Worm (Caenorhabditis elegans) whole organism, L4 larva: ENCODE data around the gene T05H4.15.
A peak's percentile ranks its signal among the peaks of the same experiment; 100 is the strongest.

Experiments
- D1046.2 ChIP-seq: fragments of 200-800 bp; sonication (Bioruptor generic); IDR thresholded peaks from 2 replicates; pipeline ENCODE4 v1.3.6; 2022; ENCODE audit warnings: missing genetic modification characterization, missing compliant biosample characterization
- F26F4.8 ChIP-seq: fragments of 200-800 bp; sonication (Bioruptor generic); conservative IDR thresholded peaks from 2 replicates; pipeline ENCODE4 v1.3.6; 2022; ENCODE audit warnings: missing genetic modification characterization, missing compliant biosample characterization
- F37D6.2 ChIP-seq: sonication (generic microtip); optimal IDR thresholded peaks from 2 replicates; lab custom pipeline; 2016; ENCODE audit warnings: mild to moderate bottlenecking, missing genetic modification characterization, missing compliant biosample characterization
- F44E2.7 ChIP-seq: fragments of 200-800 bp; sonication (Bioruptor generic); IDR thresholded peaks from 2 replicates; pipeline ENCODE4 v2.1.2; 2022; ENCODE audit warnings: missing genetic modification characterization, missing compliant biosample characterization
- Y48G9A.11 ChIP-seq: fragments of 200-800 bp; sonication (Bioruptor generic); IDR thresholded peaks from 2 replicates; pipeline ENCODE4 v1.3.6; 2022; ENCODE audit warnings: missing genetic modification reagents, missing genetic modification characterization, missing compliant biosample characterization
- Y5F2A.4 ChIP-seq: fragments of 200-800 bp; sonication (Bioruptor generic); optimal IDR thresholded peaks from 2 replicates; lab custom pipeline; 2018; ENCODE audit warnings: mild to moderate bottlenecking, missing genetic modification characterization, missing compliant biosample characterization
- ZK337.2 ChIP-seq: fragments of 200-800 bp; sonication (Bioruptor generic); IDR thresholded peaks from 2 replicates; pipeline ENCODE4 v1.3.6; 2022; ENCODE audit warnings: missing genetic modification reagents, missing genetic modification characterization, missing compliant biosample characterization
- aly-2 ChIP-seq: sonication (generic microtip); optimal IDR thresholded peaks from 2 replicates; lab custom pipeline; 2018; ENCODE audit warnings: missing biosample characterization, missing genetic modification characterization
- arid-1 ChIP-seq: fragments of 200-800 bp; sonication (Bioruptor generic); conservative IDR thresholded peaks from 2 replicates; pipeline ENCODE4 v1.3.6; 2022; ENCODE audit warnings: missing genetic modification reagents, missing genetic modification characterization, missing compliant biosample characterization
- attf-4 ChIP-seq: sonication (generic microtip); optimal IDR thresholded peaks from 3 replicates; lab custom pipeline; 2017; ENCODE audit warnings: missing biosample characterization, missing genetic modification characterization
- ceh-28 ChIP-seq: fragments of 150-350 bp; optimal IDR thresholded peaks from 2 replicates; lab custom pipeline; 2014; ENCODE audit warnings: missing biosample characterization, missing genetic modification reagents, missing genetic modification characterization
- ceh-62 ChIP-seq: sonication (generic microtip); optimal IDR thresholded peaks from 2 replicates; lab custom pipeline; 2017; ENCODE audit warnings: missing biosample characterization, missing genetic modification characterization
- daf-16 ChIP-seq, 3 experiments: sonication (generic microtip); optimal IDR thresholded peaks; 2 replicates each; lab custom pipeline; 2016 to 2017; ENCODE audit warnings: missing genetic modification characterization in 3 of 3, missing genetic modification reagents in 3 of 3, mild to moderate bottlenecking in 2 of 3, missing compliant biosample characterization in 2 of 3, missing biosample characterization in 1 of 3, moderate library complexity in 1 of 3
- dmd-6 ChIP-seq: fragments of 200-800 bp; sonication (Bioruptor generic); IDR thresholded peaks from 2 replicates; pipeline ENCODE4 v1.3.6; 2022; ENCODE audit warnings: missing genetic modification reagents, missing genetic modification characterization, missing compliant biosample characterization
- dmd-8 ChIP-seq: fragments of 200-800 bp; sonication (Bioruptor generic); IDR thresholded peaks from 2 replicates; pipeline ENCODE4 v1.3.6; 2022; ENCODE audit warnings: missing genetic modification characterization, missing compliant biosample characterization
- egl-43 ChIP-seq: fragments of 200-800 bp; sonication (Bioruptor generic); IDR thresholded peaks from 2 replicates; pipeline ENCODE4 v1.3.6; 2022; ENCODE audit warnings: missing genetic modification reagents, missing genetic modification characterization, missing compliant biosample characterization
- hif-1 ChIP-seq, 2 experiments: sonication (generic microtip); optimal IDR thresholded peaks; 2 replicates each; lab custom pipeline; 2016 to 2017; ENCODE audit warnings: missing compliant biosample characterization in 2 of 2, missing genetic modification characterization in 2 of 2, missing genetic modification reagents in 2 of 2, missing genotype in 2 of 2, mild to moderate bottlenecking in 1 of 2
- hlh-11 ChIP-seq: fragments of 200-800 bp; sonication (Bioruptor generic); optimal IDR thresholded peaks from 2 replicates; lab custom pipeline; 2018; ENCODE audit warnings: mild to moderate bottlenecking, missing genetic modification characterization, missing compliant biosample characterization
- hlh-30 ChIP-seq: sonication (generic microtip); optimal IDR thresholded peaks from 2 replicates; lab custom pipeline; 2017; ENCODE audit warnings: antibody characterized with exemption, mild to moderate bottlenecking, missing genetic modification characterization, missing compliant biosample characterization; ENCODE audit not compliant: insufficient read depth
- hmg-1.1 ChIP-seq: fragments of 200-800 bp; sonication (Bioruptor generic); IDR thresholded peaks from 2 replicates; pipeline ENCODE4 v1.3.6; 2022; ENCODE audit warnings: missing genetic modification reagents, missing genetic modification characterization, missing compliant biosample characterization
- lin-13 ChIP-seq: fragments of 150-350 bp; optimal IDR thresholded peaks from 2 replicates; lab custom pipeline; 2014; ENCODE audit warnings: missing biosample characterization, missing genetic modification reagents, missing genetic modification characterization
- lir-3 ChIP-seq: sonication (generic microtip); optimal IDR thresholded peaks from 2 replicates; lab custom pipeline; 2016; ENCODE audit warnings: mild to moderate bottlenecking, missing genetic modification characterization, missing compliant biosample characterization
- lsy-2 ChIP-seq, 2 experiments: fragments of 150-350 bp in 1 of 2; sonication (generic microtip) in 1 of 2; optimal IDR thresholded peaks; 2 replicates each; lab custom pipeline; 2014 to 2017; ENCODE audit warnings: missing biosample characterization in 2 of 2, missing genetic modification characterization in 2 of 2
- mdt-29 ChIP-seq: fragments of 200-800 bp; sonication (Bioruptor generic); IDR thresholded peaks from 2 replicates; pipeline ENCODE4 v1.3.6; 2022; ENCODE audit warnings: missing genetic modification reagents, missing genetic modification characterization, missing compliant biosample characterization
- mep-1 ChIP-seq: fragments of 150-350 bp; sonication (generic microtip); optimal IDR thresholded peaks from 3 replicates; lab custom pipeline; 2014; ENCODE audit warnings: missing biosample characterization, missing genetic modification characterization
- mes-2 ChIP-seq: sonication (generic microtip); optimal IDR thresholded peaks from 2 replicates; lab custom pipeline; 2016; ENCODE audit warnings: missing genotype, mild to moderate bottlenecking, missing genetic modification characterization, missing compliant biosample characterization; ENCODE audit not compliant: poor library complexity, severe bottlenecking
- mxl-3 ChIP-seq: fragments of 200-800 bp; sonication (Bioruptor generic); optimal IDR thresholded peaks from 2 replicates; lab custom pipeline; 2018; ENCODE audit warnings: mild to moderate bottlenecking, missing genetic modification characterization, missing compliant biosample characterization
- nhr-102 ChIP-seq: sonication (generic microtip); optimal IDR thresholded peaks from 2 replicates; lab custom pipeline; 2016; ENCODE audit warnings: mild to moderate bottlenecking, missing genetic modification characterization, moderate library complexity, missing compliant biosample characterization
- nhr-111 ChIP-seq: fragments of 200-800 bp; sonication (Bioruptor generic); optimal IDR thresholded peaks from 2 replicates; lab custom pipeline; 2018; ENCODE audit warnings: mild to moderate bottlenecking, missing genetic modification characterization, missing compliant biosample characterization
- nhr-25 ChIP-seq: sonication (generic microtip); optimal IDR thresholded peaks from 2 replicates; lab custom pipeline; 2017; ENCODE audit warnings: missing genetic modification characterization, mild to moderate bottlenecking, missing compliant biosample characterization, antibody characterized with exemption, moderate library complexity, borderline replicate concordance; ENCODE audit not compliant: insufficient read depth
- nhr-28 ChIP-seq: fragments of 150-350 bp; optimal IDR thresholded peaks from 2 replicates; lab custom pipeline; 2014; ENCODE audit warnings: missing biosample characterization, missing genetic modification characterization
- nhr-42 ChIP-seq: fragments of 200-800 bp; sonication (Bioruptor generic); IDR thresholded peaks from 2 replicates; pipeline ENCODE4 v1.3.6; 2022; ENCODE audit warnings: missing genetic modification characterization, missing compliant biosample characterization
- nhr-48 ChIP-seq: sonication (generic microtip); optimal IDR thresholded peaks from 2 replicates; lab custom pipeline; 2016; ENCODE audit warnings: mild to moderate bottlenecking, missing genetic modification characterization, missing compliant biosample characterization
- nhr-77 ChIP-seq: fragments of 150-350 bp; optimal IDR thresholded peaks from 2 replicates; lab custom pipeline; 2014; ENCODE audit warnings: missing biosample characterization, missing genetic modification characterization
- php-3 ChIP-seq: fragments of 200-800 bp; sonication (Bioruptor generic); IDR thresholded peaks from 2 replicates; pipeline ENCODE4 v1.3.6; 2022; ENCODE audit warnings: missing genetic modification reagents, missing genetic modification characterization, missing compliant biosample characterization
- pqm-1 ChIP-seq: sonication (generic microtip); optimal IDR thresholded peaks from 2 replicates; lab custom pipeline; 2017; ENCODE audit warnings: missing biosample characterization, missing genetic modification characterization
- saeg-2 ChIP-seq: fragments of 200-800 bp; sonication (Bioruptor generic); IDR thresholded peaks from 2 replicates; pipeline ENCODE4 v1.3.6; 2022; ENCODE audit warnings: missing genetic modification reagents, missing genetic modification characterization, missing compliant biosample characterization
- sdz-12 ChIP-seq: fragments of 200-800 bp; sonication (Bioruptor generic); optimal IDR thresholded peaks from 2 replicates; lab custom pipeline; 2018; ENCODE audit warnings: mild to moderate bottlenecking, missing genetic modification characterization, missing compliant biosample characterization
- spr-1 ChIP-seq: sonication (generic microtip); optimal IDR thresholded peaks from 2 replicates; lab custom pipeline; 2016; ENCODE audit warnings: mild to moderate bottlenecking, missing genetic modification characterization, missing compliant biosample characterization
- tag-97 ChIP-seq: fragments of 200-800 bp; sonication (Bioruptor generic); IDR thresholded peaks from 2 replicates; pipeline ENCODE4 v1.3.6; 2022; ENCODE audit warnings: missing genetic modification characterization, missing compliant biosample characterization
- unc-130 ChIP-seq: sonication (generic microtip); optimal IDR thresholded peaks from 2 replicates; lab custom pipeline; 2016; ENCODE audit warnings: missing genetic modification reagents, missing genetic modification characterization, missing compliant biosample characterization
- unc-62 ChIP-seq, 3 experiments: fragments of 150-350 bp in 1 of 3; sonication (generic microtip); optimal IDR thresholded peaks in 2 of 3; peaks in 1 of 3; 1 replicate in 1 of 3; 2 replicates in 2 of 3; lab custom pipeline; 2014 to 2017; ENCODE audit warnings: missing biosample characterization in 3 of 3, missing genetic modification characterization in 3 of 3, missing genetic modification reagents in 3 of 3, missing genotype in 1 of 3
- vab-7 ChIP-seq: fragments of 200-800 bp; sonication (Bioruptor generic); IDR thresholded peaks from 2 replicates; pipeline ENCODE4 v1.3.6; 2022; ENCODE audit warnings: missing genetic modification reagents, missing genetic modification characterization, missing compliant biosample characterization
- zfp-3 ChIP-seq: fragments of 200-800 bp; sonication (Bioruptor generic); conservative IDR thresholded peaks from 2 replicates; pipeline ENCODE4 v1.3.6; 2022; ENCODE audit warnings: missing genetic modification reagents, missing genetic modification characterization, missing compliant biosample characterization
- zip-2 ChIP-seq: fragments of 150-350 bp; optimal IDR thresholded peaks from 2 replicates; lab custom pipeline; 2014; ENCODE audit warnings: missing biosample characterization, missing genetic modification characterization
- ztf-7 ChIP-seq: fragments of 150-350 bp; optimal IDR thresholded peaks from 2 replicates; lab custom pipeline; 2014; ENCODE audit warnings: missing biosample characterization, missing genetic modification characterization

The T05H4.15 gene

DNA sequence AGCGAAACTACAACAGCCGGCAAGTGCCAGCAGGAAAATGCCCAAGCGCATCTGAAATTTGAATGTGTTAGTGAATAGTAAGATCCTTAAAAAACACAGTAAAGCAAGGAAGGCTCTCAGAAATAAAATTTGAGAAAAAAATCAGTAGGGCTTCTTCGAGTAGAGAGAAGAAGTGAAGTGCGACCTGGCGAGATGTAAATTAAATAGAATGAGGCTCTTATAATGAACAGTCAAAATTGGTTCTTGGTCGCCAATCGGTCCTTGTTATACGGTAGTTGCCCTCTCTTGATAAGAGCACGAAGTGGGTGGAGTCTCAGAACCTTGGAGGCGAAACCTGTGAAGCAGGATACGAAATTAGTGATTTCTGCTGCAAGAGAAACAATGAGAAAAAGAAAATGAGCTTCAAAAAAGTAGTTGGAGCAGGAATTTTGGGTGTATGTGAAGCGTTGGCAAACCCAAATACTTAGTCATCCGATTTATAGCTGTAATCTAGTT, 32.7 kb downstream of the T05H4.15 start, which contains the start of gene bcf-1:
bcf-1 (minus strand) TSS at position 51 of the 495 bp plus-strand sequence.
- TF ChIP-seq php-3 (GFP tag; lab: Robert Waterston, UW) (0 out of 2 replicates have a peak, but pooled peaks have one; percentile 52), lir-3 (tag; lab: Kevin White, UChicago) (no peak), dmd-6 (GFP tag; lab: Robert Waterston, UW) (peak; percentile 63), pqm-1 (peak; percentile 79), nhr-25 (no peak), nhr-28 (tag; lab: Kevin White, UChicago) (peak; percentile 29), tag-97 (GFP tag; lab: Robert Waterston, UW) (no peak), vab-7 (GFP tag; lab: Robert Waterston, UW) (no peak), nhr-102 (tag; lab: Kevin White, UChicago) (no peak), zfp-3 (GFP tag; lab: Robert Waterston, UW) (no peak), dmd-8 (GFP tag; lab: Robert Waterston, UW) (no peak), hlh-11 (tag; lab: Kevin White, UChicago) (peak; percentile 33), mep-1 (tag; lab: Kevin White, UChicago) (no peak)

DNA sequence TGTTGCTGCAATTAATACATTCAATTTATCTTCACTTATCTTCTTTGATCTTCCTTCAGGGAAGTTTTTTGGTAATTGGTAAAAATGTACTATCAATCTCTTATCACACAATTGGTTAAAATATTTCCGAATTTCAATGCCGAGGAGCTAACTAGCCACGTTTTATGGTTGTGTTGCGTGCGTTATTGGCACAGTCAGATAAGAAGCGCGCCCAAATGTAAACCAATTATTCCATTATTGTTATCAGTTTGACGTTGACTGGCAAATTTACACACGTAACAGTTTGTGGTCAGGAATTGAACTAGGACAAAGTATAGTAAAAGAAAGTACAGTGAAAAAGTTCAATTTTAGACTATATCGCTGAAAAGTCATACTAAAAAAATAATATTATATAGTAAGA, 33.9 kb downstream of the T05H4.15 start:
- no peak for TF ChIP-seq F37D6.2 (tag; lab: Kevin White, UChicago)
- no peak for TF ChIP-seq ZK337.2 (GFP tag; lab: Robert Waterston, UW)
- no peak for TF ChIP-seq lsy-2 (tag; optimal IDR thresholded peaks at IDR 0.05; lab: Kevin White, UChicago)
- no peak for TF ChIP-seq mxl-3 (GFP tag; lab: Kevin White, UChicago)
- TF ChIP-seq spr-1 = no peak
- no peak for TF ChIP-seq unc-130 (GFP tag; lab: Kevin White, UChicago)
- TF ChIP-seq egl-43 (GFP tag; lab: Robert Waterston, UW) = no peak
- TF ChIP-seq Y5F2A.4 (GFP tag; lab: Kevin White, UChicago) = no peak
- no peak for TF ChIP-seq sdz-12 (GFP tag; lab: Kevin White, UChicago)
- no peak for TF ChIP-seq ztf-7 (tag; lab: Kevin White, UChicago)
- TF ChIP-seq nhr-42 (GFP tag; lab: Robert Waterston, UW) = no peak
- no peak for TF ChIP-seq lin-13
- TF ChIP-seq arid-1 (GFP tag; lab: Robert Waterston, UW) = no peak
- TF ChIP-seq unc-62 (GFP tag; optimal IDR thresholded peaks at IDR 0.05 in 1 of 2; lab: Kevin White, UChicago) = no peak
- TF ChIP-seq unc-62 (tag; optimal IDR thresholded peaks at IDR 0.05; lab: Kevin White, UChicago) = no peak
- no peak for TF ChIP-seq F44E2.7
- TF ChIP-seq mes-2 (tag; lab: Kevin White, UChicago) = peak; percentile 43
- TF ChIP-seq ceh-62 (tag; lab: Kevin White, UChicago) = no peak
- no peak for TF ChIP-seq hlh-30 (tag; lab: Kevin White, UChicago)
- no peak for TF ChIP-seq lir-3 (tag; lab: Kevin White, UChicago)
- TF ChIP-seq ceh-28 = no peak
- TF ChIP-seq aly-2 (tag; lab: Kevin White, UChicago) = no peak
- no peak for TF ChIP-seq nhr-111
- peak; percentile 63 for TF ChIP-seq hlh-11 (tag; lab: Kevin White, UChicago)
- TF ChIP-seq attf-4 (tag; lab: Kevin White, UChicago) = no peak
- TF ChIP-seq nhr-25 = no peak
- no peak for TF ChIP-seq daf-16 (GFP tag; optimal IDR thresholded peaks at IDR 0.05; lab: Kevin White, UChicago)
- TF ChIP-seq daf-16 (tag; optimal IDR thresholded peaks at IDR 0.05; lab: Kevin White, UChicago) = peak; percentile 87
- TF ChIP-seq nhr-28 (tag; lab: Kevin White, UChicago) = peak; percentile 84
- TF ChIP-seq mdt-29 (GFP tag; lab: Robert Waterston, UW) = no peak
- no peak for TF ChIP-seq nhr-77 (tag; lab: Kevin White, UChicago)
- peak; percentile 93 for TF ChIP-seq php-3 (GFP tag; lab: Robert Waterston, UW)
- no peak for TF ChIP-seq hif-1 (tag; optimal IDR thresholded peaks at IDR 0.05; lab: Kevin White, UChicago)
- TF ChIP-seq D1046.2 (GFP tag; lab: Robert Waterston, UW) = no peak
- TF ChIP-seq pqm-1 = peak; percentile 34
- TF ChIP-seq nhr-48 = no peak
- no peak for TF ChIP-seq zip-2
- no peak for TF ChIP-seq hmg-1.1 (GFP tag; lab: Robert Waterston, UW)
- TF ChIP-seq F26F4.8 = no peak
- no peak for TF ChIP-seq Y48G9A.11 (GFP tag; lab: Robert Waterston, UW)
- peak; percentile 5 for TF ChIP-seq nhr-102 (tag; lab: Kevin White, UChicago)
- TF ChIP-seq saeg-2 (GFP tag; lab: Robert Waterston, UW) = no peak
- TF ChIP-seq dmd-6 (GFP tag; lab: Robert Waterston, UW) = peak; percentile 34
